Fruit fly (Drosophila melanogaster): ENCODE measurements around the gene UQCR-14.

UQCR-14 gene

dm6 chrX:16319558-16319924 lies 33.5 kb downstream of the UQCR-14 start:
- TF ChIP-seq bab1 (GFP tag; optimal IDR thresholded peaks at IDR 0.05) (no peak), CG33017 (tag; optimal IDR thresholded peaks at IDR 0.05) (no peak), kay (GFP tag; ENCODE audit: borderline replicate concordance) (peak; percentile 86), cnc (optimal IDR thresholded peaks at IDR 0.05) (peak in 1 of 2 experiments; percentile 56)

dm6 chrX:16320197-16320921 lies 34.3 kb downstream of the UQCR-14 start, which contains the start of gene Cyp1:
Gene Cyp1, minus strand, starts transcription at chrX:16320370.
- no peak for TF ChIP-seq toe (GFP tag; optimal IDR thresholded peaks at IDR 0.05)
- TF ChIP-seq bab1 (GFP tag; optimal IDR thresholded peaks at IDR 0.05), result peak; percentile 50
- peak; percentile 86 for TF ChIP-seq Mnt (GFP tag; optimal IDR thresholded peaks at IDR 0.05)
- TF ChIP-seq CG14711 (tag; optimal IDR thresholded peaks at IDR 0.05), result peak; percentile 58
- TF ChIP-seq Hr96 (GFP tag; optimal IDR thresholded peaks at IDR 0.05), result no peak
- no peak for TF ChIP-seq CG5204 (GFP tag; optimal IDR thresholded peaks at IDR 0.05)
- peak; percentile 75 for TF ChIP-seq tj (GFP tag; optimal IDR thresholded peaks at IDR 0.05)
- TF ChIP-seq CG12768 (GFP tag; optimal IDR thresholded peaks at IDR 0.05), result peak; percentile 58
- TF ChIP-seq CG1620 (GFP tag; optimal IDR thresholded peaks at IDR 0.05), result peak; percentile 40
- no peak for TF ChIP-seq kay (GFP tag; ENCODE audit: borderline replicate concordance)
- peak; percentile 72 for TF ChIP-seq Crg-1 (GFP tag; optimal IDR thresholded peaks at IDR 0.05)
- no peak for TF ChIP-seq Clk (GFP tag; optimal IDR thresholded peaks at IDR 0.05)
- peak; percentile 31 for TF ChIP-seq ovo (GFP tag; optimal IDR thresholded peaks at IDR 0.05)
- peak; percentile 17 for TF ChIP-seq cic (GFP tag; optimal IDR thresholded peaks at IDR 0.05)
- no peak for TF ChIP-seq cnc (optimal IDR thresholded peaks at IDR 0.05)
- TF ChIP-seq pad (GFP tag; optimal IDR thresholded peaks at IDR 0.05), result peak; percentile 13
- no peak for TF ChIP-seq CG7045 (GFP tag; optimal IDR thresholded peaks at IDR 0.05)
- TF ChIP-seq CG11617 (GFP tag; optimal IDR thresholded peaks at IDR 0.05), result peak; percentile 21
- peak; percentile 66 for TF ChIP-seq CG7101 (tag; optimal IDR thresholded peaks at IDR 0.05)
- peak; percentile 13 for TF ChIP-seq CG33017 (tag; optimal IDR thresholded peaks at IDR 0.05)

- peak; percentile 1 for TF ChIP-seq CG14711 (tag; optimal IDR thresholded peaks at IDR 0.05)
- no peak for TF ChIP-seq Mnt (GFP tag; optimal IDR thresholded peaks at IDR 0.05)
- peak; percentile 39 for TF ChIP-seq bab1 (GFP tag; optimal IDR thresholded peaks at IDR 0.05)
- TF ChIP-seq CG12768 (GFP tag; optimal IDR thresholded peaks at IDR 0.05), result no peak
Measured at dm6 chrX:16321037-16321436, 34.9 kb downstream of the UQCR-14 start.

dm6 chrX:16323063-16323462 lies 37.0 kb downstream of the UQCR-14 start, which contains the start of the genes CG9917 and CG32579:
Gene CG9917, minus strand, starts transcription at chrX:16323231.
Gene CG32579, plus strand, starts transcription at chrX:16323286.
- TF ChIP-seq Crg-1 (GFP tag; optimal IDR thresholded peaks at IDR 0.05) (no peak), CG7045 (GFP tag; optimal IDR thresholded peaks at IDR 0.05) (no peak), pad (GFP tag; optimal IDR thresholded peaks at IDR 0.05) (no peak), bab1 (GFP tag; optimal IDR thresholded peaks at IDR 0.05) (peak; percentile 50), CG12768 (GFP tag; optimal IDR thresholded peaks at IDR 0.05) (no peak), Hr96 (GFP tag; optimal IDR thresholded peaks at IDR 0.05) (no peak), cic (GFP tag; optimal IDR thresholded peaks at IDR 0.05) (no peak), tj (GFP tag; optimal IDR thresholded peaks at IDR 0.05) (peak; percentile 19), CG7101 (tag; optimal IDR thresholded peaks at IDR 0.05) (peak; percentile 19), kay (GFP tag; ENCODE audit: borderline replicate concordance) (no peak), CG14711 (tag; optimal IDR thresholded peaks at IDR 0.05) (peak; percentile 17), CG5204 (GFP tag; optimal IDR thresholded peaks at IDR 0.05) (no peak), ovo (GFP tag; optimal IDR thresholded peaks at IDR 0.05) (no peak), CG11617 (GFP tag; optimal IDR thresholded peaks at IDR 0.05) (no peak), Mnt (GFP tag; optimal IDR thresholded peaks at IDR 0.05) (peak; percentile 54), CG1620 (GFP tag; optimal IDR thresholded peaks at IDR 0.05) (no peak), Clk (GFP tag; optimal IDR thresholded peaks at IDR 0.05) (no peak), CG33017 (tag; optimal IDR thresholded peaks at IDR 0.05) (no peak), cnc (optimal IDR thresholded peaks at IDR 0.05) (no peak), toe (GFP tag; optimal IDR thresholded peaks at IDR 0.05) (no peak)

dm6 chrX:16323536-16323935 lies 37.4 kb downstream of the UQCR-14 start:
- no peak for TF ChIP-seq CG14711 (tag; optimal IDR thresholded peaks at IDR 0.05)
- TF ChIP-seq CG12768 (GFP tag; optimal IDR thresholded peaks at IDR 0.05), result no peak
- TF ChIP-seq bab1 (GFP tag; optimal IDR thresholded peaks at IDR 0.05), result no peak
- TF ChIP-seq cic (GFP tag; optimal IDR thresholded peaks at IDR 0.05), result no peak
- TF ChIP-seq CG7101 (tag; optimal IDR thresholded peaks at IDR 0.05), result no peak
- TF ChIP-seq toe (GFP tag; optimal IDR thresholded peaks at IDR 0.05), result no peak
- no peak for TF ChIP-seq pad (GFP tag; optimal IDR thresholded peaks at IDR 0.05)
- no peak for TF ChIP-seq cnc (optimal IDR thresholded peaks at IDR 0.05)
- TF ChIP-seq tj (GFP tag; optimal IDR thresholded peaks at IDR 0.05), result no peak
- no peak for TF ChIP-seq CG7045 (GFP tag; optimal IDR thresholded peaks at IDR 0.05)
- no peak for TF ChIP-seq CG5204 (GFP tag; optimal IDR thresholded peaks at IDR 0.05)
- no peak for TF ChIP-seq CG33017 (tag; optimal IDR thresholded peaks at IDR 0.05)
- no peak for TF ChIP-seq Clk (GFP tag; optimal IDR thresholded peaks at IDR 0.05)
- TF ChIP-seq Crg-1 (GFP tag; optimal IDR thresholded peaks at IDR 0.05), result no peak
- no peak for TF ChIP-seq CG1620 (GFP tag; optimal IDR thresholded peaks at IDR 0.05)
- TF ChIP-seq CG11617 (GFP tag; optimal IDR thresholded peaks at IDR 0.05), result no peak

dm6 chrX:16325472-16325871 lies 39.4 kb downstream of the UQCR-14 start, which contains the start of gene CalpC:
Gene CalpC, plus strand, starts transcription at chrX:16325763.
- TF ChIP-seq CG5204 (GFP tag; optimal IDR thresholded peaks at IDR 0.05), result no peak
- TF ChIP-seq CG7045 (GFP tag; optimal IDR thresholded peaks at IDR 0.05), result no peak
- TF ChIP-seq kay (GFP tag; ENCODE audit: borderline replicate concordance), result no peak
- no peak for TF ChIP-seq CG12768 (GFP tag; optimal IDR thresholded peaks at IDR 0.05)
- no peak for TF ChIP-seq ovo (GFP tag; optimal IDR thresholded peaks at IDR 0.05)
- no peak for TF ChIP-seq toe (GFP tag; optimal IDR thresholded peaks at IDR 0.05)
- TF ChIP-seq CG33017 (tag; optimal IDR thresholded peaks at IDR 0.05), result no peak
